Fruit fly (Drosophila melanogaster) whole organism, embryonic: ENCODE measurements around the gene Iru.

Experiments
- B-H2 ChIP-seq: fragments of 200-800 bp; sonication (Bioruptor generic); optimal IDR thresholded peaks from 2 replicates; lab custom pipeline; 2018; ENCODE audit warnings: missing biosample characterization, mild to moderate bottlenecking, missing genetic modification characterization
- CG11456 ChIP-seq: fragments of 200-800 bp; sonication (Bioruptor generic); IDR thresholded peaks from 3 replicates; pipeline ENCODE4 v1.3.6; 2022; ENCODE audit warnings: missing biosample characterization, missing genetic modification characterization
- CG11504 ChIP-seq: fragments of 200-800 bp; sonication (Bioruptor generic); optimal IDR thresholded peaks from 3 replicates; lab custom pipeline; 2019; ENCODE audit warnings: missing biosample characterization, mild to moderate bottlenecking, missing genetic modification characterization, moderate library complexity
- CG12659 ChIP-seq: fragments of 200-800 bp; sonication (Bioruptor generic); optimal IDR thresholded peaks from 3 replicates; lab custom pipeline; 2017; ENCODE audit warnings: mild to moderate bottlenecking, missing biosample characterization, missing genetic modification reagents, missing genetic modification characterization
- CG12942 ChIP-seq: fragments of 200-800 bp; sonication (Bioruptor generic); optimal IDR thresholded peaks from 3 replicates; lab custom pipeline; 2016; ENCODE audit warnings: missing biosample characterization, missing genetic modification characterization
- CG13296 ChIP-seq: fragments of 200-800 bp; sonication (Bioruptor generic); optimal IDR thresholded peaks from 3 replicates; lab custom pipeline; 2018; ENCODE audit warnings: missing biosample characterization, mild to moderate bottlenecking, missing genetic modification characterization
- CG15601 ChIP-seq: fragments of 200-800 bp; sonication (Bioruptor generic); optimal IDR thresholded peaks from 3 replicates; lab custom pipeline; 2019; ENCODE audit warnings: missing biosample characterization, mild to moderate bottlenecking, missing genetic modification characterization, moderate library complexity
- CG17829 ChIP-seq: fragments of 200-800 bp; optimal IDR thresholded peaks from 2 replicates; lab custom pipeline; 2019; ENCODE audit warnings: missing biosample characterization, mild to moderate bottlenecking, missing genetic modification characterization, moderate library complexity
- CG2116 ChIP-seq: fragments of 200-800 bp; sonication (Bioruptor generic); optimal IDR thresholded peaks from 3 replicates; lab custom pipeline; 2018; ENCODE audit warnings: missing biosample characterization, mild to moderate bottlenecking, missing genetic modification characterization
- CG2678 ChIP-seq: fragments of 200-800 bp; sonication (Bioruptor generic); optimal IDR thresholded peaks from 3 replicates; lab custom pipeline; 2019; ENCODE audit warnings: missing biosample characterization, mild to moderate bottlenecking, missing genetic modification characterization, moderate library complexity
- CG2712 ChIP-seq: fragments of 200-800 bp; optimal IDR thresholded peaks from 3 replicates; lab custom pipeline; 2019; ENCODE audit warnings: missing biosample characterization, mild to moderate bottlenecking, missing genetic modification characterization, moderate library complexity
- CG30403 ChIP-seq: fragments of 200-800 bp; sonication (Bioruptor generic); optimal IDR thresholded peaks from 3 replicates; lab custom pipeline; 2016; ENCODE audit warnings: missing biosample characterization, missing genetic modification characterization
- CG30431 ChIP-seq: fragments of 200-800 bp; sonication (Bioruptor generic); optimal IDR thresholded peaks from 2 replicates; lab custom pipeline; 2017; ENCODE audit warnings: missing biosample characterization, missing genetic modification characterization
- CG33213 ChIP-seq: fragments of 200-800 bp; sonication (Bioruptor generic); optimal IDR thresholded peaks from 3 replicates; lab custom pipeline; 2016; ENCODE audit warnings: missing biosample characterization, missing genetic modification characterization
- CG34224 ChIP-seq: fragments of 200-800 bp; sonication (Bioruptor generic); IDR thresholded peaks from 3 replicates; pipeline ENCODE4 v1.3.6; 2022; ENCODE audit warnings: missing biosample characterization, missing genetic modification characterization; ENCODE audit not compliant: partially characterized antibody
- CG34376 ChIP-seq: fragments of 200-800 bp; sonication (Bioruptor generic); optimal IDR thresholded peaks from 2 replicates; lab custom pipeline; 2018; ENCODE audit warnings: missing biosample characterization, mild to moderate bottlenecking, missing genetic modification characterization
- CG4328 ChIP-seq: fragments of 200-800 bp; sonication (Bioruptor generic); optimal IDR thresholded peaks from 3 replicates; lab custom pipeline; 2017; ENCODE audit warnings: missing biosample characterization, missing genetic modification reagents, missing genetic modification characterization
- CG6683 ChIP-seq: fragments of 200-800 bp; sonication (Bioruptor generic); optimal IDR thresholded peaks from 2 replicates; lab custom pipeline; 2017; ENCODE audit warnings: missing biosample characterization, mild to moderate bottlenecking, missing genetic modification characterization, missing genetic modification reagents
- CG9817 ChIP-seq: fragments of 200-800 bp; sonication (Bioruptor generic); optimal IDR thresholded peaks from 2 replicates; lab custom pipeline; 2018; ENCODE audit warnings: missing biosample characterization, mild to moderate bottlenecking, missing genetic modification characterization, moderate library complexity
- CoRest ChIP-seq: fragments of 200-800 bp; sonication (Bioruptor generic); optimal IDR thresholded peaks from 3 replicates; lab custom pipeline; 2018; ENCODE audit warnings: missing biosample characterization, mild to moderate bottlenecking, missing genetic modification characterization, moderate library complexity
- Ets65A ChIP-seq: fragments of 200-800 bp; sonication (Bioruptor generic); peaks from one replicate; lab custom pipeline; 2016; ENCODE audit warnings: missing biosample characterization, missing genetic modification characterization
- Ets97D ChIP-seq: fragments of 200-800 bp; sonication (Bioruptor generic); optimal IDR thresholded peaks from 3 replicates; lab custom pipeline; 2016; ENCODE audit warnings: missing biosample characterization, missing genetic modification characterization
- Fer3 ChIP-seq: fragments of 200-800 bp; sonication (Bioruptor generic); optimal IDR thresholded peaks from 2 replicates; lab custom pipeline; 2018; ENCODE audit warnings: missing biosample characterization, mild to moderate bottlenecking, missing genetic modification characterization, moderate library complexity
- Hr51 ChIP-seq, 2 experiments: fragments of 200-800 bp; sonication (Bioruptor generic); optimal IDR thresholded peaks; 2 replicates in 1 of 2; 3 replicates in 1 of 2; lab custom pipeline; 2016 to 2018; ENCODE audit warnings: missing biosample characterization in 2 of 2, missing genetic modification characterization in 2 of 2, mild to moderate bottlenecking in 1 of 2, moderate library complexity in 1 of 2
- NFAT ChIP-seq: fragments of 200-800 bp; sonication (Bioruptor generic); IDR thresholded peaks from 2 replicates; pipeline ENCODE4 v1.3.6; 2022; ENCODE audit warnings: missing biosample characterization, missing genetic modification characterization
- Sry-δ ChIP-seq: fragments of 200-800 bp; sonication (Bioruptor generic); optimal IDR thresholded peaks from 2 replicates; lab custom pipeline; 2016; ENCODE audit warnings: missing biosample characterization, missing genetic modification characterization
- Usf ChIP-seq: fragments of 200-800 bp; sonication (Bioruptor generic); optimal IDR thresholded peaks from 2 replicates; lab custom pipeline; 2017; ENCODE audit warnings: missing genotype, missing biosample characterization, missing genetic modification characterization
- caup ChIP-seq: fragments of 200-800 bp; sonication (Bioruptor generic); optimal IDR thresholded peaks from 3 replicates; lab custom pipeline; 2017; ENCODE audit warnings: missing biosample characterization, mild to moderate bottlenecking, missing genetic modification characterization, moderate library complexity; ENCODE audit not compliant: severe bottlenecking
- croc ChIP-seq: fragments of 200-800 bp; sonication (Bioruptor generic); conservative IDR thresholded peaks from 3 replicates; pipeline ENCODE4 v1.3.6; 2022; ENCODE audit warnings: missing biosample characterization, missing genetic modification characterization
- dmrt11E ChIP-seq: fragments of 200-800 bp; sonication (Bioruptor generic); optimal IDR thresholded peaks from 3 replicates; lab custom pipeline; 2018; ENCODE audit warnings: missing biosample characterization, mild to moderate bottlenecking, missing genetic modification characterization, moderate library complexity
- dmrt99B ChIP-seq: fragments of 200-800 bp; sonication (Bioruptor generic); optimal IDR thresholded peaks from 2 replicates; lab custom pipeline; 2018; ENCODE audit warnings: missing biosample characterization, mild to moderate bottlenecking, missing genetic modification characterization, moderate library complexity
- esg ChIP-seq: fragments of 200-800 bp; sonication (Bioruptor generic); conservative IDR thresholded peaks from 2 replicates; pipeline ENCODE4 v1.3.6; 2022; ENCODE audit warnings: missing biosample characterization, missing genetic modification characterization
- exex ChIP-seq: fragments of 200-800 bp; sonication (Bioruptor generic); optimal IDR thresholded peaks from 4 replicates; lab custom pipeline; 2018; ENCODE audit warnings: missing biosample characterization, mild to moderate bottlenecking, missing genetic modification characterization, moderate library complexity
- fd64A ChIP-seq: fragments of 200-800 bp; sonication (Bioruptor generic); optimal IDR thresholded peaks from 3 replicates; lab custom pipeline; 2018; ENCODE audit warnings: missing biosample characterization, mild to moderate bottlenecking, missing genetic modification characterization
- grau ChIP-seq: fragments of 200-800 bp; optimal IDR thresholded peaks from 3 replicates; lab custom pipeline; 2019; ENCODE audit warnings: missing biosample characterization, mild to moderate bottlenecking, missing genetic modification characterization, moderate library complexity
- inv ChIP-seq: fragments of 200-800 bp; sonication (Bioruptor generic); IDR thresholded peaks from 2 replicates; pipeline ENCODE4 v1.3.6; 2022; ENCODE audit warnings: missing biosample characterization, missing genetic modification characterization; ENCODE audit not compliant: partially characterized antibody
- luna ChIP-seq: fragments of 200-800 bp; sonication (Bioruptor generic); optimal IDR thresholded peaks from 2 replicates; lab custom pipeline; 2016; ENCODE audit warnings: missing biosample characterization, missing genetic modification characterization
- mirr ChIP-seq: fragments of 200-800 bp; sonication (Bioruptor generic); optimal IDR thresholded peaks from 3 replicates; lab custom pipeline; 2018; ENCODE audit warnings: missing biosample characterization, mild to moderate bottlenecking, missing genetic modification characterization
- nau ChIP-seq: fragments of 200-800 bp; sonication (Bioruptor generic); optimal IDR thresholded peaks from 3 replicates; lab custom pipeline; 2017; ENCODE audit warnings: missing biosample characterization, mild to moderate bottlenecking, missing genetic modification characterization, missing genetic modification reagents
- odd ChIP-seq: fragments of 200-800 bp; sonication (Bioruptor generic); optimal IDR thresholded peaks from 2 replicates; lab custom pipeline; 2017; ENCODE audit warnings: missing biosample characterization, mild to moderate bottlenecking, missing genetic modification characterization
- pan ChIP-seq, 4 experiments: fragments of >200 bp in 3 of 4; fragments of 200-800 bp in 1 of 4; sonication (Bioruptor generic) in 1 of 4; optimal IDR thresholded peaks in 3 of 4; IDR thresholded peaks in 1 of 4; 2 replicates each; pipeline versions ENCODE4 v1.3.6 to Lab custom; 2017 to 2022; ENCODE audit warnings: missing biosample characterization in 2 of 4, missing genetic modification characterization in 2 of 4, mixed read lengths in 1 of 4
- pfk ChIP-seq: fragments of 200-800 bp; sonication (Bioruptor generic); optimal IDR thresholded peaks from 2 replicates; lab custom pipeline; 2018; ENCODE audit warnings: missing biosample characterization, mild to moderate bottlenecking, missing genetic modification characterization, moderate library complexity
- pho ChIP-seq: fragments of 200-800 bp; sonication (Bioruptor generic); optimal IDR thresholded peaks from 2 replicates; lab custom pipeline; 2016; ENCODE audit warnings: missing biosample characterization, missing genetic modification characterization
- tap ChIP-seq: fragments of 200-800 bp; optimal IDR thresholded peaks from 3 replicates; lab custom pipeline; 2019; ENCODE audit warnings: missing biosample characterization, mild to moderate bottlenecking, missing genetic modification characterization, moderate library complexity
- tgo ChIP-seq: fragments of 200-800 bp; sonication (Bioruptor generic); IDR thresholded peaks from 3 replicates; pipeline ENCODE4 v1.3.6; 2022; ENCODE audit warnings: missing biosample characterization, missing genetic modification characterization
- tx ChIP-seq: fragments of 200-800 bp; sonication (Bioruptor generic); optimal IDR thresholded peaks from 2 replicates; lab custom pipeline; 2016; ENCODE audit warnings: missing biosample characterization, missing genetic modification characterization
- unpg ChIP-seq: fragments of 200-800 bp; sonication (Bioruptor generic); optimal IDR thresholded peaks from 3 replicates; lab custom pipeline; 2018; ENCODE audit warnings: missing biosample characterization, mild to moderate bottlenecking, missing genetic modification characterization, moderate library complexity

The Iru gene

dm6 chr3R:9047561-9048465 is 41.6 kb downstream of the Iru start, which contains the start of gene Rel (continued):
- TF ChIP-seq exex (tag; lab: Kevin White, UChicago) (peak; percentile 35), CG11504 (tag; lab: Kevin White, UChicago) (peak; percentile 82), luna (peak; percentile 29), CG33213 (peak; percentile 15), pan (optimal IDR thresholded peaks at IDR 0.05; lab: Kevin White, UChicago) (no peak), pan (GFP tag; optimal IDR thresholded peaks at IDR 0.05 in 1 of 2, IDR thresholded peaks at IDR 0.05 in 1 of 2) (no peak), B-H2 (peak; percentile 75), Fer3 (tag; lab: Kevin White, UChicago) (peak; percentile 52), grau (tag; lab: Kevin White, UChicago) (peak; percentile 85), esg (GFP tag; lab: Robert Waterston, UW) (no peak), CG2712 (tag; lab: Kevin White, UChicago) (peak; percentile 91), pfk (GFP tag; lab: Kevin White, UChicago) (peak; percentile 69), pho (GFP tag; lab: Kevin White, UChicago) (peak; percentile 24), CG34376 (GFP tag; lab: Kevin White, UChicago) (peak; percentile 94), nau (GFP tag; lab: Kevin White, UChicago) (no peak), CG30403 (GFP tag; lab: Kevin White, UChicago) (peak; percentile 62), CG11456 (GFP tag; lab: Robert Waterston, UW) (no peak), inv (no peak), CoRest (tag; lab: Kevin White, UChicago) (peak; percentile 90), odd (GFP tag; lab: Kevin White, UChicago) (peak; percentile 12), NFAT (GFP tag; lab: Robert Waterston, UW) (no peak), tx (no peak), CG12942 (peak; percentile 31), tap (tag; lab: Kevin White, UChicago) (peak; percentile 77), Usf (GFP tag; lab: Kevin White, UChicago) (peak; percentile 57), CG4328 (GFP tag; lab: Kevin White, UChicago) (peak; percentile 68), CG12659 (GFP tag; lab: Kevin White, UChicago) (peak; percentile 81), dmrt99B (tag; lab: Kevin White, UChicago) (peak; percentile 73), CG13296 (GFP tag; lab: Kevin White, UChicago) (peak; percentile 75), CG6683 (peak; percentile 5), CG2116 (GFP tag; lab: Kevin White, UChicago) (peak; percentile 33), fd64A (GFP tag; lab: Kevin White, UChicago) (no peak), mirr (GFP tag; lab: Kevin White, UChicago) (peak; percentile 94), CG2678 (peak; percentile 86), dmrt11E (tag; lab: Kevin White, UChicago) (peak; percentile 82), Ets97D (GFP tag; lab: Kevin White, UChicago) (peak; percentile 14), CG17829 (tag; lab: Kevin White, UChicago) (peak; percentile 86), CG9817 (peak; percentile 51), Hr51 (GFP tag; optimal IDR thresholded peaks at IDR 0.05; lab: Kevin White, UChicago) (peak; percentile 30 to 79), caup (GFP tag; lab: Kevin White, UChicago) (peak; percentile 52), Ets65A (GFP tag; lab: Kevin White, UChicago) (peak; percentile 83), CG15601 (tag; lab: Kevin White, UChicago) (peak; percentile 77), unpg (GFP tag; lab: Kevin White, UChicago) (peak; percentile 61), tgo (GFP tag; lab: Robert Waterston, UW) (no peak), croc (GFP tag; lab: Robert Waterston, UW) (peak; percentile 48; the same call in 1 of the 3 replicates), Sry-δ (GFP tag; lab: Kevin White, UChicago) (peak; percentile 68), CG30431 (peak; percentile 50), CG34224 (no peak)
